Worm (Caenorhabditis elegans) whole organism, early embryonic: ENCODE results near the gene rpl-26.

Source experiments
- B0310.2 ChIP-seq: sonication (generic microtip); optimal IDR thresholded peaks from 2 replicates; lab custom pipeline; 2016; ENCODE audit warnings: mild to moderate bottlenecking, missing genetic modification characterization, missing compliant biosample characterization
- F13C5.2 ChIP-seq: sonication (generic microtip); optimal IDR thresholded peaks from 2 replicates; lab custom pipeline; 2017; ENCODE audit warnings: mild to moderate bottlenecking, missing genetic modification characterization, inconsistent platforms, missing compliant biosample characterization
- aly-1 ChIP-seq: sonication (generic microtip); optimal IDR thresholded peaks from 2 replicates; lab custom pipeline; 2016; ENCODE audit warnings: missing genetic modification characterization, missing compliant biosample characterization
- ama-1 ChIP-seq: fragments of 150-350 bp; optimal IDR thresholded peaks from 2 replicates; lab custom pipeline; 2014
- ceh-13 ChIP-seq: fragments of 200-800 bp; sonication (Bioruptor generic); optimal IDR thresholded peaks from 2 replicates; lab custom pipeline; 2018; ENCODE audit warnings: mild to moderate bottlenecking, missing genetic modification characterization, missing compliant biosample characterization
- ceh-36 ChIP-seq: sonication (generic microtip); optimal IDR thresholded peaks from 2 replicates; lab custom pipeline; 2016; ENCODE audit warnings: missing genetic modification characterization, inconsistent platforms, missing compliant biosample characterization
- ets-7 ChIP-seq: sonication (generic microtip); optimal IDR thresholded peaks from 2 replicates; lab custom pipeline; 2016; ENCODE audit warnings: missing genotype, missing genetic modification characterization, missing compliant biosample characterization
- flt-1 ChIP-seq: fragments of 200-800 bp; sonication (Bioruptor generic); IDR thresholded peaks from 2 replicates; pipeline ENCODE4 v1.3.6; 2022; ENCODE audit warnings: missing genetic modification characterization, missing compliant biosample characterization
- hmbx-1 ChIP-seq: sonication (generic microtip); optimal IDR thresholded peaks from 2 replicates; lab custom pipeline; 2016; ENCODE audit warnings: mild to moderate bottlenecking, missing genetic modification characterization, missing compliant biosample characterization
- hmg-4 ChIP-seq: fragments of 200-800 bp; sonication (Bioruptor generic); optimal IDR thresholded peaks from 2 replicates; lab custom pipeline; 2018; ENCODE audit warnings: mild to moderate bottlenecking, missing genetic modification characterization, missing compliant biosample characterization
- hnd-1 ChIP-seq: sonication (generic microtip); optimal IDR thresholded peaks from 2 replicates; lab custom pipeline; 2016; ENCODE audit warnings: missing genetic modification characterization, missing compliant biosample characterization
- pes-1 ChIP-seq: fragments of 200-800 bp; sonication (Bioruptor generic); IDR thresholded peaks from 2 replicates; pipeline ENCODE4 v1.3.6; 2022; ENCODE audit warnings: missing genetic modification reagents, missing genetic modification characterization, missing compliant biosample characterization
- scrt-1 ChIP-seq: fragments of 200-800 bp; sonication (Bioruptor generic); IDR thresholded peaks from 2 replicates; pipeline ENCODE4 v1.3.6; 2022; ENCODE audit warnings: missing genetic modification characterization, missing compliant biosample characterization
- sea-1 ChIP-seq: fragments of 200-800 bp; sonication (Bioruptor generic); conservative IDR thresholded peaks from 2 replicates; pipeline ENCODE4 v1.3.6; 2022; ENCODE audit warnings: missing genetic modification characterization, missing compliant biosample characterization
- tbx-11 ChIP-seq: fragments of 200-800 bp; sonication (Bioruptor generic); IDR thresholded peaks from 2 replicates; pipeline ENCODE4 v1.3.6; 2022; ENCODE audit warnings: missing genetic modification characterization, missing compliant biosample characterization
- tbx-37 ChIP-seq: fragments of 200-800 bp; sonication (Bioruptor generic); conservative IDR thresholded peaks from 2 replicates; pipeline ENCODE4 v1.3.6; 2022; ENCODE audit warnings: missing genetic modification reagents, missing genetic modification characterization, missing compliant biosample characterization
- tra-4 ChIP-seq: sonication (generic microtip); optimal IDR thresholded peaks from 2 replicates; lab custom pipeline; 2017; ENCODE audit warnings: missing genetic modification characterization, missing compliant biosample characterization

The rpl-26 gene

ce11 chrII:8626598-8626997, 24.0 kb downstream of the rpl-26 start:
- TF ChIP-seq tbx-37 (GFP tag; lab: Robert Waterston, UW): no peak
- TF ChIP-seq aly-1 (tag; lab: Kevin White, UChicago): no peak
- TF ChIP-seq ama-1: no peak
- TF ChIP-seq pes-1: no peak
- no peak for TF ChIP-seq hnd-1
- no peak for TF ChIP-seq scrt-1 (GFP tag; lab: Robert Waterston, UW)
- no peak for TF ChIP-seq ets-7 (tag; lab: Kevin White, UChicago)
- TF ChIP-seq ceh-36 (tag; lab: Kevin White, UChicago): no peak
- no peak for TF ChIP-seq flt-1 (GFP tag; lab: Robert Waterston, UW)
- TF ChIP-seq hmbx-1 (tag; lab: Kevin White, UChicago): no peak
- no peak for TF ChIP-seq B0310.2 (tag; lab: Kevin White, UChicago)
- no peak for TF ChIP-seq tbx-11

DNA sequence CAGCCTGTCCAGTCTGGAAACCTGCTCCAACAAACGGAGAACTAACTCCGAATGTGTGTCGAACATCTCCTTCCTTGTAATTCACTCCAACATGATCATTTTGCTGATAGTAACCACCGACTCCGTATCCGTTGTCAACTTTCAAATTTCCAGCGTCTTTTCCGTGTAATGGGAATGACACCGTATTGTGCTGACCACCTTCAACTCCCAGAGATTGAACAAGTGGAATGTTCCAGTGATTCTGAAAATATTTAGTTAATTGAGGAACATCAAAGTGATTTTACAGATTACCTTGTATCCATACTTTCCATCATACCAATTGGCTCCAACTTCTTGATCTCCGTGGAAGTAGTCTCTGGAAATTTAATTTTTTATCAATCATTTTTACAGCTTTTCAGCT, 25.3 kb downstream of the rpl-26 start:
- TF ChIP-seq ets-7 (tag; lab: Kevin White, UChicago) (no peak), B0310.2 (tag; lab: Kevin White, UChicago) (no peak), hmg-4 (GFP tag; lab: Kevin White, UChicago) (no peak), scrt-1 (GFP tag; lab: Robert Waterston, UW) (no peak), F13C5.2 (tag; lab: Kevin White, UChicago) (no peak), pes-1 (no peak), flt-1 (GFP tag; lab: Robert Waterston, UW) (no peak), sea-1 (GFP tag; lab: Robert Waterston, UW) (no peak), hmbx-1 (tag; lab: Kevin White, UChicago) (no peak), hnd-1 (no peak), ceh-13 (no peak), ama-1 (no peak), aly-1 (tag; lab: Kevin White, UChicago) (no peak), tbx-11 (no peak), tbx-37 (GFP tag; lab: Robert Waterston, UW) (no peak), tra-4 (tag; lab: Kevin White, UChicago) (no peak), ceh-36 (tag; lab: Kevin White, UChicago) (no peak)

DNA sequence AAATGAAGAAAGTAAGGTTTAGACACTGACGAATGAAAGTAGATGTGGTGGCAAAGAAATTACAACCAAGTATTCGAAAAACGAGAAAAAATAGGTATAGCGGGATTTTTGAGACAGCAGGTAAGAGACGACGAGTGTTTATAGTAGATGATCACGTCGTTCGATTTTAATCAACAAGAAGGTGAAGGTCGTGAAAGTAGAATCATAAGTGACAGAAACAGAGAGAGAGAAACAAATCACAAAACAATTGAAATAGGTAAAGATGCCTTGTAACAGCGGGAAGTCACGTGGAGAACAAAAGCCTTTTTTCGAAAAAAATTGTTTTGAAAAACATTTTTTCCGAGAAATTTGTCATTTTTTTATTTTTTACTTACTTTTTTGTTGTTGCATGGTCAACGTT, 27.5 kb downstream of the rpl-26 start, which contains the start of gene T22C8.6:
TSS of gene T22C8.6 (minus strand) at position 194 of the 400 bp plus-strand sequence.
- TF ChIP-seq hmbx-1 (tag; lab: Kevin White, UChicago) (no peak), sea-1 (GFP tag; lab: Robert Waterston, UW) (no peak), tbx-11 (no peak), F13C5.2 (tag; lab: Kevin White, UChicago) (no peak), ceh-13 (no peak), tbx-37 (GFP tag; lab: Robert Waterston, UW) (no peak), flt-1 (GFP tag; lab: Robert Waterston, UW) (no peak), aly-1 (tag; lab: Kevin White, UChicago) (no peak), pes-1 (no peak), hnd-1 (no peak), hmg-4 (GFP tag; lab: Kevin White, UChicago) (no peak), tra-4 (tag; lab: Kevin White, UChicago) (no peak), ceh-36 (tag; lab: Kevin White, UChicago) (no peak), ets-7 (tag; lab: Kevin White, UChicago) (no peak), ama-1 (no peak), scrt-1 (GFP tag; lab: Robert Waterston, UW) (no peak), B0310.2 (tag; lab: Kevin White, UChicago) (no peak)

DNA sequence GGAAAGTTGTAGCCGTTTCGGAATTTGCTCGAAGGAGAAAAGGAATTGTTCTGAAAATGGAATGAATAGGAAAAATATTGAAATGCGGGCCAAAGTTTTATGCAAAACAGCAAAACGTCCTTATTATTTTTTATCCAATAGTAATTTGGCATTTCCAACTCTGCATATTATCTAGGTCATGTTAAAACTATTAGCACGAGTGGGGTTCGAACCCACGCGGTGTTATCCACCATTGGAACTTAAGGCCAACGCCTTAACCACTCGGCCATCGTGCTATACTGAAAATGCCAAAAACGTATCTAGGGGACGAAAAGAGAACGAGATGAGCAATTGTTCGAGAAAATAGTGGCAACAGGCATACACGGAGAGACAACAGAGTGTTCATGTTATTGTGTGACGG, 29.2 kb downstream of the rpl-26 start:
- TF ChIP-seq pes-1: no peak
- no peak for TF ChIP-seq hmbx-1 (tag; lab: Kevin White, UChicago)
- no peak for TF ChIP-seq hnd-1
- TF ChIP-seq flt-1 (GFP tag; lab: Robert Waterston, UW): no peak
- no peak for TF ChIP-seq B0310.2 (tag; lab: Kevin White, UChicago)
- TF ChIP-seq ets-7 (tag; lab: Kevin White, UChicago): no peak
- TF ChIP-seq scrt-1 (GFP tag; lab: Robert Waterston, UW): no peak
- TF ChIP-seq tra-4 (tag; lab: Kevin White, UChicago): no peak
- no peak for TF ChIP-seq F13C5.2 (tag; lab: Kevin White, UChicago)
- no peak for TF ChIP-seq aly-1 (tag; lab: Kevin White, UChicago)
- TF ChIP-seq ama-1: no peak

DNA sequence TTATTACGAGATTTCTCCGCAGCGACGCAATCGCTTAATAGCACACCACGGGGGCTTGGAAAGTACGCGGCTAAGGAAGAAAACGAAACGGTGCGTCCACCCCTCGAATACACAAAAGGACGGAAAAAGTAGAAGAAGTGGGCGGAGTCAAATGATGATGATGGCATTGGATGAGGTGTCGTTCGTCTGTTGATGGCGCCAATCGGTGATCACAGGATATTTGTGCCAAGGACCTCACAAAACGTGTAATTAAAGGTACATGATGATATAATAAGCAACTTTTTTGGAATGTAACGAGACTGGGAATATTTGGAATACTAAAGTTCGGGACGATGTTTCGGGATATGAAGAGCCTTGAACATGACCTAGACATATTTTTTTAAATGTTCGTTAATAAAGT, 31.8 kb downstream of the rpl-26 start, which contains the start of gene cutl-12:
TSS of gene cutl-12 (minus strand) at position 101 of the 400 bp plus-strand sequence.
- no peak for TF ChIP-seq hmbx-1 (tag; lab: Kevin White, UChicago)
- TF ChIP-seq hmg-4 (GFP tag; lab: Kevin White, UChicago): no peak
- TF ChIP-seq ets-7 (tag; lab: Kevin White, UChicago): no peak
- TF ChIP-seq scrt-1 (GFP tag; lab: Robert Waterston, UW): no peak
- TF ChIP-seq ceh-36 (tag; lab: Kevin White, UChicago): no peak
- TF ChIP-seq tbx-37 (GFP tag; lab: Robert Waterston, UW): no peak
- TF ChIP-seq F13C5.2 (tag; lab: Kevin White, UChicago): no peak
- TF ChIP-seq pes-1: no peak
- no peak for TF ChIP-seq tra-4 (tag; lab: Kevin White, UChicago)
- TF ChIP-seq tbx-11: no peak
- TF ChIP-seq ceh-13: no peak
- no peak for TF ChIP-seq ama-1
- no peak for TF ChIP-seq hnd-1
- TF ChIP-seq flt-1 (GFP tag; lab: Robert Waterston, UW): no peak
- no peak for TF ChIP-seq B0310.2 (tag; lab: Kevin White, UChicago)
- TF ChIP-seq aly-1 (tag; lab: Kevin White, UChicago): no peak
- TF ChIP-seq sea-1 (GFP tag; lab: Robert Waterston, UW): no peak

DNA sequence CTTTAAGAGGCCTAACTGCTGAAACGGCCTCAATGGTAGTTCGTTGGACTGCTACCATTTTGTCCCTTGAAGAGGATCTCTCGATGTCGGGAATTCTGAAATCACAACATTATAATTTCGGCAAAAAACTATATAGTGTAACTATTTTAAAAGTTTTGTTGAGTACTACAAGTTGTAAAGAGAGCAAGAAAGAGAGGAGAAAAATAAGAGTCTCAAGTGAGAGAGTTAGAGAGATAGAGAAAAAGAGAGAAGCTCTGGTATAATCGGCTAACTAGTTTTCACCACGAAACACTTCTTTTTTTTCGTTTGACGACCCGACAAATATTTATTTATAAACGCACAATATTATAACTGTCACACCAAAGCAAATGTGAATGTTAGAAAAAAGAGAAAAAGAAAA, 35.0 kb downstream of the rpl-26 start, which contains the start of gene vab-9:
TSS of gene vab-9 (minus strand) at position 101 of the 400 bp plus-strand sequence.
- no peak for TF ChIP-seq scrt-1 (GFP tag; lab: Robert Waterston, UW)
- no peak for TF ChIP-seq ets-7 (tag; lab: Kevin White, UChicago)
- TF ChIP-seq ceh-13: no peak
- TF ChIP-seq aly-1 (tag; lab: Kevin White, UChicago): no peak
- TF ChIP-seq hmg-4 (GFP tag; lab: Kevin White, UChicago): no peak
- no peak for TF ChIP-seq pes-1

- TF ChIP-seq ama-1: no peak
- no peak for TF ChIP-seq ceh-13
- no peak for TF ChIP-seq scrt-1 (GFP tag; lab: Robert Waterston, UW)
- TF ChIP-seq pes-1: no peak
- TF ChIP-seq tbx-37 (GFP tag; lab: Robert Waterston, UW): no peak
- TF ChIP-seq hmg-4 (GFP tag; lab: Kevin White, UChicago): no peak
- TF ChIP-seq ceh-36 (tag; lab: Kevin White, UChicago): no peak
- no peak for TF ChIP-seq aly-1 (tag; lab: Kevin White, UChicago)
- no peak for TF ChIP-seq sea-1 (GFP tag; lab: Robert Waterston, UW)
- TF ChIP-seq hmbx-1 (tag; lab: Kevin White, UChicago): no peak
- no peak for TF ChIP-seq tra-4 (tag; lab: Kevin White, UChicago)
- no peak for TF ChIP-seq F13C5.2 (tag; lab: Kevin White, UChicago)
- no peak for TF ChIP-seq tbx-11
- no peak for TF ChIP-seq B0310.2 (tag; lab: Kevin White, UChicago)
- no peak for TF ChIP-seq flt-1 (GFP tag; lab: Robert Waterston, UW)
- no peak for TF ChIP-seq hnd-1
Observed at ce11 chrII:8639553-8639952, 37.0 kb downstream of the rpl-26 start.
